Worm (Caenorhabditis elegans): Measurements from ENCODE around the gene sas-5.

Gene sas-5

DNA sequence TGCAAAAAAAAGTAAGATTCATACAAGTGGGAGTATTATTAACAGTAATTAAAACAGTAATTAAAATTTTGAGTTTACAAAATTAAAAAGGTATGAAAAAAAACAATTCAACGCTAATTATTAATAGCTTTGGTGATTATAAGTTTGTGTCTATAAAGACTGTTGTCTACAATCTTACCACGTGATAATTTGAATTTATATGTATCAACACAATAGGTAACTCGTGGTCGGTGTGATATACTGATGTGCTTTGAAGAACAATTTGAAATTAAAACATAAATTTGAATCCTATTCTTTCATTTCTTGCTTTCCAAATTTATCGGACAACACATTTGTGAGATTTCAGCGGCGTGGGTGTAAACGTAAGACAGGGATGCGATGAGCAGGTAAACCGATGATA, 17.3 kb downstream of the sas-5 start:
- no peak for TF ChIP-seq cebp-2 (GFP tag; IDR thresholded peaks at IDR 0.05)
- TF ChIP-seq F10E7.11 (tag; optimal IDR thresholded peaks at IDR 0.05): no peak
- no peak for TF ChIP-seq bed-1 (GFP tag; IDR thresholded peaks at IDR 0.05)
- no peak for TF ChIP-seq pbrm-1 (GFP tag; IDR thresholded peaks at IDR 0.05)
- no peak for TF ChIP-seq egrh-3 (GFP tag; IDR thresholded peaks at IDR 0.05)
- no peak for TF ChIP-seq madf-10 (tag; optimal IDR thresholded peaks at IDR 0.05)
- no peak for TF ChIP-seq let-607 (tag; optimal IDR thresholded peaks at IDR 0.05)

DNA sequence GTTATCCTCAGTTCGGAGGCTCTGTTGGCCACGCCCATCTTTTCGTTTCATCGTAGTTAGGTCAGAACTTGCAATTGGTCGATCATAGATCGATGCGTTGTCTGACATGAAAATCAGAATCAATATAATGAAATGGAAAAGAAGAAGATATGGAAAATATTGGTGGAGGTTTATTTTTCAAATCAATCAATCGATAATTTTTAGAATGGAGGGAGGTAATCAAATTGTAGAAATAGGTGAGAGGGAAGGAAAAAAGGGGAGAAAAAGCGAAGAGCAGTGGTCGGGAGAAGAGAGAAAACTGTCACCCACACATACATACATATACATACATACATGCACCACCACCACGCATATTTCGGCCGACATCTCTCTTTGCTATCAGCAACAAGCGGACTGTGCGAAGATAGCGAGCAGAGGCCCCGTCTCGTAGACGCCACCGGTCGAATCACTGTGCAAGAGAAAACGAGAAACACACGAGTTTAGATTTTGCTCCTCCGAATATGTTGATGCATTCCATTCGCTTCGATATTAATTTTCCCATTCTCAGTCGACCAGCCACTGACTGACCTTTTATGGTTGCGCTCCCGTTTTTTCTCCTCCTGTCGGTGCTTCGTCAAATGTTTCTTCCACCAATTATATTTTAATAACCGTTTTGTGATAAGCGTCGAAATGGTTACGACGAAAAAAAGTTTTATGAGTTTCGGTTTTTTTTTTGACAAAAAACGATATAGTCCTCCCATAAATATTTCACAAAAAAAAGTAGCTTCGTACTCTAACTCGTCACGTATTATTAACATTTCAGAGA, 18.9 kb downstream of the sas-5 start, which contains the start of gene F35B12.10:
Gene F35B12.10 (minus strand): TSS at position 51 of the 805 bp plus-strand sequence.
- TF ChIP-seq egl-44 (GFP tag; IDR thresholded peaks at IDR 0.05): no peak
- peak; percentile 36; the same call in 1 of the 2 replicates for TF ChIP-seq cebp-1 (GFP tag; IDR thresholded peaks at IDR 0.05)
- peak; percentile 23 for TF ChIP-seq cebp-1 (tag; optimal IDR thresholded peaks at IDR 0.05)
- TF ChIP-seq egl-18 (GFP tag; IDR thresholded peaks at IDR 0.05): no peak
- TF ChIP-seq dox-1 (GFP tag; IDR thresholded peaks at IDR 0.05): peak; percentile 69
- TF ChIP-seq ets-4 (GFP tag; optimal IDR thresholded peaks at IDR 0.05): peak; percentile 59
- no peak for TF ChIP-seq snpc-4 (GFP tag; optimal IDR thresholded peaks at IDR 0.05)
- TF ChIP-seq snpc-4 (tag; optimal IDR thresholded peaks at IDR 0.05): peak in 1 of 4 experiments; percentile 7
- no peak for TF ChIP-seq F55B11.4 (tag; optimal IDR thresholded peaks at IDR 0.05; ENCODE audit: borderline replicate concordance, insufficient read depth)
- TF ChIP-seq tbp1 (GFP tag; optimal IDR thresholded peaks at IDR 0.05): peak; percentile 40
- TF ChIP-seq F57A8.1 (GFP tag; optimal IDR thresholded peaks at IDR 0.05): no peak
- TF ChIP-seq atf-7 (tag; optimal IDR thresholded peaks at IDR 0.05): peak; percentile 37
- TF ChIP-seq him-1 (tag; optimal IDR thresholded peaks at IDR 0.05): no peak
- TF ChIP-seq B0336.3 (GFP tag; IDR thresholded peaks at IDR 0.05): peak; percentile 56; the same call in 1 of the 2 replicates
- TF ChIP-seq attf-5 (GFP tag; optimal IDR thresholded peaks at IDR 0.05): peak; percentile 13
- TF ChIP-seq let-607 (tag; optimal IDR thresholded peaks at IDR 0.05): peak in 1 of 2 experiments; percentile 41
- TF ChIP-seq Y79H2A.3 (GFP tag; conservative IDR thresholded peaks at IDR 0.05): no peak
- TF ChIP-seq hrde-1 (tag; optimal IDR thresholded peaks at IDR 0.05; ENCODE audit: borderline replicate concordance): no peak
- no peak for TF ChIP-seq xnd-1 (tag; optimal IDR thresholded peaks at IDR 0.05)
- no peak for TF ChIP-seq F33H1.4 (GFP tag; IDR thresholded peaks at IDR 0.05)
- no peak for TF ChIP-seq akir-1 (GFP tag; optimal IDR thresholded peaks at IDR 0.05)
- TF ChIP-seq hmg-20 (GFP tag; IDR thresholded peaks at IDR 0.05): no peak
- no peak for TF ChIP-seq gei-17 (GFP tag; optimal IDR thresholded peaks at IDR 0.05)
- TF ChIP-seq nhr-80 (tag; optimal IDR thresholded peaks at IDR 0.05): peak; percentile 98
- peak; percentile 19 for TF ChIP-seq nhr-90 (tag; optimal IDR thresholded peaks at IDR 0.05)

DNA sequence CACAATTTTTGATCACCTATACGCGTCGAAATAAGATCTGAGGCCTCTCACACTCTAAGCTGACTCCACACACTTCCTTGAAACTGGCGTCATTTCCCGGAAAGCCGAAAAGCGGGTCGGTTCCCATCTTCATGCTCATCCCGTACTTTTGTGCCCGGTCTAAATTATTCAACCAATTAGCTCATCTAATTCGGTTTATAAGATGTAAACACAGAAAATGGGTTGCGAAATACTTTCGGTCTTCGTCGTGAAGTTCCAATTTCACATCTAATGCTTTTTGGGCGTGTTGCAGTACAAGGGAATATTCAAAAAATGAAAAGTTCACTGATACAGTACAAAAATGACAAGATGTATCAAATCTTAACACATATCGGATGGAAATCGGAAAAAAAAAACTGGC, 20.6 kb downstream of the sas-5 start:
- TF ChIP-seq cebp-1 (GFP tag; IDR thresholded peaks at IDR 0.05) (no peak), cebp-1 (tag; optimal IDR thresholded peaks at IDR 0.05) (peak; percentile 66), lin-35 (GFP tag; optimal IDR thresholded peaks at IDR 0.05) (peak in 1 of 3 experiments; percentile 30), ceh-58 (GFP tag; IDR thresholded peaks at IDR 0.05) (no peak), aptf-3 (GFP tag; IDR thresholded peaks at IDR 0.05) (0 out of 2 replicates have a peak, but pooled peaks have one; percentile 56)
